Worm (Caenorhabditis elegans): ENCODE measurements around the gene M02E1.4.
"Not testable (repeated sequence)": the region's sequence is repeated elsewhere in the genome, so short reads cannot be mapped to it uniquely, and the experiment has no call there.

Gene M02E1.4

DNA sequence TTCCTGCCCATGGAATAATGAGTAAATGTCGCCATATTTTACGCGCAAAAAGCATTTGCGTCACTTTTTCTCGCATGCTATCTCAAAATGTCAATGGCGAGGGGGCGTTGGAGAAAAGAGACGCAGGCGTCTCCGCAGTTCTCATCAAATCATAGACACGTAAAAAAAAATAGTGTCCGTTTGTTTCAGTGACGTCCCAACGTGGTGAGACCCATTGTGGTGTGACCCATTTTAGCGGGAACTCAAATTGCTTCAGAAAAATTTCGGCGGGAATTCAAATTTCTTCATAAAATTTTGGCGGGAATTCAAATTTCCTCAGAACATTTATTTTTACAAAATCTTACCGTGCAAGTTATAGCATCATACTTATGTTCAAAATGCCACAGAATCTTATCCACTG, 30.7 kb downstream of the M02E1.4 start:
- TF ChIP-seq egl-43 (GFP tag; IDR thresholded peaks at IDR 0.05) (no peak), ceh-28 (tag; optimal IDR thresholded peaks at IDR 0.05) (no peak), F10B5.3 (tag; optimal IDR thresholded peaks at IDR 0.05) (no peak), arid-1 (GFP tag; conservative IDR thresholded peaks at IDR 0.05) (no peak), lim-7 (GFP tag; IDR thresholded peaks at IDR 0.05) (no peak), mxl-2 (GFP tag; conservative IDR thresholded peaks at IDR 0.05) (no peak), hlh-30 (tag; optimal IDR thresholded peaks at IDR 0.05; ENCODE audit: insufficient read depth) (peak; percentile 20), hlh-11 (tag; optimal IDR thresholded peaks at IDR 0.05) (peak; percentile 37), zip-2 (tag; optimal IDR thresholded peaks at IDR 0.05) (no peak), aly-2 (tag; optimal IDR thresholded peaks at IDR 0.05) (no peak), unc-39 (tag; optimal IDR thresholded peaks at IDR 0.05) (no peak), mes-2 (tag; optimal IDR thresholded peaks at IDR 0.05; ENCODE audit: poor library complexity, severe bottlenecking) (peak; percentile 36), mdt-29 (GFP tag; IDR thresholded peaks at IDR 0.05) (no peak), ceh-32 (tag; optimal IDR thresholded peaks at IDR 0.05; ENCODE audit: poor library complexity) (no peak), dpl-1 (GFP tag; optimal IDR thresholded peaks at IDR 0.05) (peak; percentile 44), aha-1 (tag) (no peak), lin-13 (GFP tag; optimal IDR thresholded peaks at IDR 0.05) (peak; percentile 75), lir-3 (tag; optimal IDR thresholded peaks at IDR 0.05) (no peak), nhr-42 (GFP tag; IDR thresholded peaks at IDR 0.05) (no peak), dmd-8 (GFP tag; IDR thresholded peaks at IDR 0.05) (no peak), mxl-3 (GFP tag; optimal IDR thresholded peaks at IDR 0.05) (peak; percentile 28), spr-3 (GFP tag; optimal IDR thresholded peaks at IDR 0.05) (no peak), dmd-6 (GFP tag; IDR thresholded peaks at IDR 0.05) (0 out of 2 replicates have a peak, but pooled peaks have one; percentile 38), F49E8.2 (tag; optimal IDR thresholded peaks at IDR 0.05; ENCODE audit: borderline replicate concordance) (no peak), ceh-44 (GFP tag; IDR thresholded peaks at IDR 0.05) (no peak), lsy-2 (tag; optimal IDR thresholded peaks at IDR 0.05) (peak in 1 of 2 experiments; percentile 15), nhr-25 (tag; optimal IDR thresholded peaks at IDR 0.05; ENCODE audit: borderline replicate concordance, insufficient read depth) (no peak)

DNA sequence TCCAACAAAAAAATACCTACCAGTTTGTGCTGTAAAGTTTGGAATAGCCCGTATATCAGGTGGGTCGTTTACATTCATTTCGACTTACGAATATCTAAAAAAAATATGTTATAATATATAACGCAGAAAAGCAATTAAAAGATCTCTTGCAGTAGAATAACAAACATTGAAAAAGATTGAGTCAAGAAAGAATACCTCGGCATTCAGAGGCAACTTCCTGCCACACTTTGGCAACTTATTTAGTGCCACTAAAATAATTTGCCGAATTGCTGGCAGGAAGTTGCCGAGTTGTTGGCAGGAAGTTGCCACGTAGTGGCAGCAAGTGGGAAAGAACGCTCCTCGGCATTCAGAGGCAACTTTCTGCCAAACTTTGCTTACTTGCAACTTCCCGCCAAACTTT, 34.0 kb downstream of the M02E1.4 start, which contains the start of gene C04E7.3:
Gene C04E7.3 (minus strand): TSS at position 101 of the 400 bp plus-strand sequence.
- TF ChIP-seq R02D3.7, nhr-102, mep-1 (tag; optimal IDR thresholded peaks at IDR 0.05): not testable (repeated sequence)

DNA sequence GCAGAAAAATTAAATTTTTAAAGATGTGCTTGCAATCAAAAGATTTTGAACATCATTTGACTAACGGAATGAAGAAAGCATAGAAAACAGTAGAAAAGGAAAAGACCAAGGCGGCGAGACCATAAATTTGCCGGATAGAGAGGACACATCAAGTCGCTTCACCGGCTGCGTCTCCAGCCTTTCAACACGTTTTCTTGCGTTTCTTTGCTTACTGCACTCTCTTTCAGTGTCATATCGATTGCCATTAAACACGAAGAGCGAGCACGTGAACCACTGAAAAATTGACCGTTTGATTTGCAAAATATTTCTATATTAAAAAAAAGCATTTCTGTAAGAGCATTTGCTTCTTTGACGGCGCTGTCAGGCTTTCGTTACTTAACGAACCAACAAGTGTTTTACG, 35.1 kb downstream of the M02E1.4 start:
- peak; percentile 31; the same call in 1 of the 2 replicates for TF ChIP-seq dmd-6 (GFP tag; IDR thresholded peaks at IDR 0.05)
- 0 out of 2 replicates have a peak, but pooled peaks have one; percentile 20 for TF ChIP-seq hmg-1.1 (GFP tag; IDR thresholded peaks at IDR 0.05)
- no peak for TF ChIP-seq F26F4.8 (GFP tag; conservative IDR thresholded peaks at IDR 0.05)
- peak; percentile 19 for TF ChIP-seq dve-1 (tag; optimal IDR thresholded peaks at IDR 0.05; ENCODE audit: insufficient read depth)
- TF ChIP-seq hlh-30 (tag; optimal IDR thresholded peaks at IDR 0.05; ENCODE audit: insufficient read depth) = peak; percentile 70
- peak in 1 of 2 experiments; percentile 49 for TF ChIP-seq lsy-2 (tag; optimal IDR thresholded peaks at IDR 0.05)
- TF ChIP-seq mes-2 (tag; optimal IDR thresholded peaks at IDR 0.05; ENCODE audit: poor library complexity, severe bottlenecking) = peak; percentile 15
- TF ChIP-seq egl-43 (GFP tag; IDR thresholded peaks at IDR 0.05) = 0 out of 2 replicates have a peak, but pooled peaks have one; percentile 14
- no peak for TF ChIP-seq ZK337.2 (GFP tag; IDR thresholded peaks at IDR 0.05)
- peak in 1 of 2 experiments; percentile 54 for TF ChIP-seq unc-62 (GFP tag; optimal IDR thresholded peaks at IDR 0.05 in 1 of 2)
- TF ChIP-seq unc-62 (tag; optimal IDR thresholded peaks at IDR 0.05) = no peak
- peak; percentile 9 for TF ChIP-seq nhr-28 (tag; optimal IDR thresholded peaks at IDR 0.05)
- no peak for TF ChIP-seq lin-38 (GFP tag; IDR thresholded peaks at IDR 0.05)
- peak; percentile 17 for TF ChIP-seq mep-1 (tag; optimal IDR thresholded peaks at IDR 0.05)
- TF ChIP-seq F44E2.7 (GFP tag; IDR thresholded peaks at IDR 0.05) = no peak
- peak; percentile 27 for TF ChIP-seq hlh-11 (tag; optimal IDR thresholded peaks at IDR 0.05)
- no peak for TF ChIP-seq mxl-2 (GFP tag; conservative IDR thresholded peaks at IDR 0.05)
- no peak for TF ChIP-seq lin-1 (GFP tag; IDR thresholded peaks at IDR 0.05)
- peak; percentile 17 for TF ChIP-seq aha-1 (tag)
- peak; percentile 19 to 74 for TF ChIP-seq mdl-1 (tag; optimal IDR thresholded peaks at IDR 0.05)

All from whole organism, L4 larva.